Worm (Caenorhabditis elegans) whole organism, L2 larva: ENCODE results near the gene F35F10.6.
A peak's percentile ranks its signal among the peaks of the same experiment; 100 is the strongest.

Experiments used
- F13H6.1 ChIP-seq: sonication (generic microtip); optimal IDR thresholded peaks from 2 replicates; lab custom pipeline; 2016; ENCODE audit warnings: missing genetic modification characterization, missing compliant biosample characterization
- R02D3.7 ChIP-seq: fragments of 150-350 bp; optimal IDR thresholded peaks from 2 replicates; lab custom pipeline; 2014; ENCODE audit warnings: missing biosample characterization, missing genetic modification characterization
- Y55F3AM.14 ChIP-seq: fragments of 200-800 bp; sonication (Bioruptor generic); optimal IDR thresholded peaks from 2 replicates; lab custom pipeline; 2018; ENCODE audit warnings: mild to moderate bottlenecking, missing genetic modification characterization, missing compliant biosample characterization
- aly-2 ChIP-seq: fragments of 150-350 bp; optimal IDR thresholded peaks from 2 replicates; lab custom pipeline; 2014; ENCODE audit warnings: missing biosample characterization, missing genetic modification characterization
- ama-1 ChIP-seq: fragments of 150-350 bp; optimal IDR thresholded peaks from 2 replicates; lab custom pipeline; 2018; ENCODE audit warnings: inconsistent platforms
- blmp-1 ChIP-seq: sonication (generic microtip); optimal IDR thresholded peaks from 2 replicates; lab custom pipeline; 2017; ENCODE audit warnings: missing genetic modification characterization, mild to moderate bottlenecking, missing compliant biosample characterization, antibody characterized with exemption, moderate library complexity; ENCODE audit not compliant: insufficient read depth
- ceh-16 ChIP-seq: fragments of 150-350 bp; optimal IDR thresholded peaks from 2 replicates; lab custom pipeline; 2014; ENCODE audit warnings: missing biosample characterization, missing genetic modification characterization
- ceh-82 ChIP-seq: fragments of 150-350 bp; optimal IDR thresholded peaks from 2 replicates; lab custom pipeline; 2014; ENCODE audit warnings: missing biosample characterization, missing genetic modification characterization
- crh-2 ChIP-seq: sonication (generic microtip); optimal IDR thresholded peaks from 2 replicates; lab custom pipeline; 2017; ENCODE audit warnings: missing biosample characterization, missing genetic modification characterization
- elt-1 ChIP-seq: fragments of 150-350 bp; optimal IDR thresholded peaks from 2 replicates; lab custom pipeline; 2014; ENCODE audit warnings: missing biosample characterization, missing genetic modification characterization
- elt-3 ChIP-seq: sonication (generic microtip); optimal IDR thresholded peaks from 2 replicates; lab custom pipeline; 2017; ENCODE audit warnings: missing biosample characterization, missing genetic modification characterization
- fos-1 ChIP-seq: fragments of 150-350 bp; optimal IDR thresholded peaks from 2 replicates; lab custom pipeline; 2014; ENCODE audit warnings: missing biosample characterization, missing genetic modification characterization
- lin-11 ChIP-seq: fragments of 150-350 bp; sonication (generic microtip); optimal IDR thresholded peaks from 2 replicates; lab custom pipeline; 2014; ENCODE audit warnings: missing biosample characterization, missing genetic modification characterization, inconsistent platforms, mixed read lengths
- lin-13 ChIP-seq: fragments of 150-350 bp; optimal IDR thresholded peaks from 2 replicates; lab custom pipeline; 2014; ENCODE audit warnings: missing biosample characterization, missing genetic modification reagents, missing genetic modification characterization
- mbf-1 ChIP-seq: sonication (generic microtip); optimal IDR thresholded peaks from 2 replicates; lab custom pipeline; 2017; ENCODE audit warnings: missing biosample characterization, missing genetic modification characterization
- mdl-1 ChIP-seq, 2 experiments: fragments of 150-350 bp in 1 of 2; sonication (generic microtip) in 1 of 2; optimal IDR thresholded peaks; 2 replicates each; lab custom pipeline; 2017; ENCODE audit warnings: missing biosample characterization in 2 of 2, missing genetic modification characterization in 2 of 2
- nhr-10 ChIP-seq: sonication (generic microtip); optimal IDR thresholded peaks from 2 replicates; lab custom pipeline; 2017; ENCODE audit warnings: missing biosample characterization, missing genetic modification characterization
- nhr-11 ChIP-seq: fragments of 150-350 bp; optimal IDR thresholded peaks from 2 replicates; lab custom pipeline; 2014; ENCODE audit warnings: missing biosample characterization, missing genetic modification characterization
- nhr-12 ChIP-seq: fragments of 150-350 bp; optimal IDR thresholded peaks from 2 replicates; lab custom pipeline; 2014; ENCODE audit warnings: missing biosample characterization, missing genetic modification characterization
- nhr-21 ChIP-seq: fragments of 150-350 bp; optimal IDR thresholded peaks from 2 replicates; lab custom pipeline; 2014; ENCODE audit warnings: missing biosample characterization, missing genetic modification characterization
- nhr-237 ChIP-seq: fragments of 150-350 bp; optimal IDR thresholded peaks from 2 replicates; lab custom pipeline; 2014; ENCODE audit warnings: missing biosample characterization, missing genetic modification characterization
- nhr-25 ChIP-seq: fragments of 150-350 bp; sonication (generic microtip); optimal IDR thresholded peaks from 3 replicates; lab custom pipeline; 2014; ENCODE audit warnings: missing biosample characterization, missing genetic modification characterization
- nhr-6 ChIP-seq: fragments of 150-350 bp; optimal IDR thresholded peaks from 2 replicates; lab custom pipeline; 2014; ENCODE audit warnings: missing biosample characterization, missing genetic modification characterization
- peb-1 ChIP-seq: fragments of 150-350 bp; optimal IDR thresholded peaks from 2 replicates; lab custom pipeline; 2014; ENCODE audit warnings: missing biosample characterization, missing genetic modification characterization
- sem-4 ChIP-seq: fragments of 150-350 bp; optimal IDR thresholded peaks from 2 replicates; lab custom pipeline; 2014; ENCODE audit warnings: missing biosample characterization, missing genetic modification reagents, missing genetic modification characterization
- skn-1 ChIP-seq: sonication (generic microtip); optimal IDR thresholded peaks from 2 replicates; lab custom pipeline; 2017; ENCODE audit warnings: missing biosample characterization, missing genetic modification characterization
- sma-9 ChIP-seq, 2 experiments: fragments of 150-350 bp in 1 of 2; sonication (generic microtip) in 1 of 2; optimal IDR thresholded peaks; 2 replicates each; lab custom pipeline; 2014 to 2016; ENCODE audit warnings: missing genetic modification characterization in 2 of 2, mild to moderate bottlenecking in 1 of 2, missing biosample characterization in 1 of 2, missing compliant biosample characterization in 1 of 2, missing genetic modification reagents in 1 of 2, moderate library complexity in 1 of 2
- unc-39 ChIP-seq: fragments of 150-350 bp; optimal IDR thresholded peaks from 2 replicates; lab custom pipeline; 2014; ENCODE audit warnings: missing biosample characterization, missing genetic modification characterization
- ztf-11 ChIP-seq: sonication (generic microtip); optimal IDR thresholded peaks from 2 replicates; lab custom pipeline; 2017; ENCODE audit warnings: missing biosample characterization, missing genetic modification characterization
- ztf-4 ChIP-seq: fragments of 150-350 bp; optimal IDR thresholded peaks from 2 replicates; lab custom pipeline; 2014; ENCODE audit warnings: missing biosample characterization, missing genetic modification characterization

Gene F35F10.6

DNA sequence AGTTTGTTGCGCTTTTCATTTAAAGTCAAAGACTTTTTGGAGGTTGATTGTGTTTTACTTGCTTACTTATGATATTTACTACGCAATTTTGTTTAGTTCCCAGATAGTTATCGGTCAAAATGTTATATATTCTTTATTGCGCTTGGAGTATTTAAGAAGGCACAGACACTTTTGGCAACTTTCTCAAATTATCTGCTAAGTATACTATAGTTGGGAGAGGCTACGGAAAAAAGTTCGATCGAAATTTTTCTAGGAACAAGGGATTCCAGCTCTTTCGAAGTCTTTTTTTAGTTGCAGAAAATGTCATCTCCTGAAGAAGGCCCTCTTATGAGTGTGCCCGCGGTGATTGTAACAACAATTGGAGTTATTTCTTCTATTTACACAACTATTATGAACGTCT, 29.1 kb downstream of the F35F10.6 start, which contains the start of gene srbc-5:
srbc-5 (plus strand) TSS at position 301 of the 400 bp plus-strand sequence.
- no peak for TF ChIP-seq ztf-11 (tag; lab: Kevin White, UChicago)
- no peak for TF ChIP-seq nhr-12 (tag; lab: Kevin White, UChicago)
- TF ChIP-seq ztf-4 (tag; lab: Kevin White, UChicago), result no peak
- TF ChIP-seq mbf-1 (tag; lab: Kevin White, UChicago), result no peak
- TF ChIP-seq elt-1 (tag; lab: Kevin White, UChicago), result no peak
- TF ChIP-seq nhr-25 (tag; lab: Kevin White, UChicago), result no peak
- TF ChIP-seq sma-9 (GFP tag; optimal IDR thresholded peaks at IDR 0.05; lab: Kevin White, UChicago), result no peak
- TF ChIP-seq sma-9 (tag; optimal IDR thresholded peaks at IDR 0.05; lab: Kevin White, UChicago), result no peak
- TF ChIP-seq unc-39 (tag; lab: Kevin White, UChicago), result no peak
- TF ChIP-seq nhr-237 (tag; lab: Kevin White, UChicago), result no peak

DNA sequence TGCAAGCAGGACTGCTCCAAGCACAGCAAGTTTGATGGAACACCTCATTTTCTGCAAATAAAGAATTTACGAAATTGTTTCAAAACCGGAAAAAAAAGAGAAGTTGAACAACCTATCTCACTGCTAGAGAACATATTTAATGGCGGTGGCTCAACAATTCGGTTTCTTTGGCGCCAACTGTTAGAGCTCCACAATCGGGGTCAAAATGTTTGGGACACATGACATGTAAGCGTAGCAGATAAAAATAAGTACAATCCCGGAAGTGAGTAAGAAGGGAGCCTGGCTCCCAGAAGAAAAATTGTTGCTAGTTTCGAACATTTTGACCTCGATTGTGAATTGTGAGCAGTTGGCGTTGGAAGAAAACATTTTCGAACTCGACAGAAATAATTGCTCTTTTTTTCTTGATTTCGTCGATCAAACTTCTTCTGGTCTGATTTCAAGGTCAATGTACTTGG, 30.0 kb downstream of the F35F10.6 start, which contains the start of gene T28A11.16:
T28A11.16 (minus strand) TSS at position 51 of the 455 bp plus-strand sequence.
- peak; percentile 88 for TF ChIP-seq sma-9 (GFP tag; optimal IDR thresholded peaks at IDR 0.05; lab: Kevin White, UChicago)
- no peak for TF ChIP-seq sma-9 (tag; optimal IDR thresholded peaks at IDR 0.05; lab: Kevin White, UChicago)
- TF ChIP-seq crh-2 (tag; lab: Kevin White, UChicago), result no peak
- TF ChIP-seq F13H6.1 (tag; lab: Kevin White, UChicago), result peak; percentile 30
- TF ChIP-seq Y55F3AM.14 (GFP tag; lab: Kevin White, UChicago), result no peak
- TF ChIP-seq blmp-1 (tag; lab: Kevin White, UChicago), result no peak
- no peak for TF ChIP-seq mbf-1 (tag; lab: Kevin White, UChicago)
- no peak for TF ChIP-seq nhr-25 (tag; lab: Kevin White, UChicago)
- no peak for TF ChIP-seq nhr-21 (tag; lab: Kevin White, UChicago)

DNA sequence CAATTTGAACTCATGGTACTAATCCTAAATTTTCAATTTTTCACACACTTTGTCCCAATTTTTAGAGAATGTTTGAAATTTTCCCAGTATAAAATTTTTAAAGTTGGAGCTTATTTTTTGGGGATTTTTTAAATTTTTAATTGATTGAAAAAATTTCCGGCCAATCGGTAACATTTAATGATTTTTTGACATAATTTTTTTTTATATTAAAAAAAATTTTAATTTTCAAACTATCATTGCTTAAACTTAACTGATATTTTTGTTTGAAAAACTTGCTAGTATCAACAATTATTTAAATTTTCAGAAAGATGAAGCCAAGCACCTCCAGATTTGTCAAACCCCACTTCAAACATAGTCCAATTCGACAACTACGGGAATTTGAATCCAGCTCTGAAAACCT, 31.9 kb downstream of the F35F10.6 start, which contains the start of gene T28A11.22:
T28A11.22 (plus strand) TSS at position 301 of the 400 bp plus-strand sequence.
- no peak for TF ChIP-seq Y55F3AM.14 (GFP tag; lab: Kevin White, UChicago)
- TF ChIP-seq F13H6.1 (tag; lab: Kevin White, UChicago), result no peak

DNA sequence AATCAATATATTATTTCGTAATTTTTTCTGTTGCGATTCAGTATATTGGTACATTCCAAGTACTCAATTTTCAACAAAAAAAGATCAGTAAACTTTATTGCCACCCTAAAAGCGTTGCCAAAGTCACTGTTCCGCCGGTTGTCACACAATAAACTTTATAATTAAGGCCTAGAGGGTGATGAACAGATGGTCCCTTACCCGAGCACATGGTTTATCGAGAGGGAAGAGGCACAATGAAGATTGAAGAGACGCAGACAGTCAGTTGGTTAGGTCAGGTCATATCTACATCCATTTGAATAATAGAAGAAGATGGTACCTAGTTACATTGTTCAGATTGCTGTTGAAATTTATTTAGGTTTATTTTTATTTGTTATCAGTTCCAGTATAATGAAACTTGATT, 32.4 kb downstream of the F35F10.6 start:
- no peak for TF ChIP-seq unc-39 (tag; lab: Kevin White, UChicago)
- TF ChIP-seq nhr-25 (tag; lab: Kevin White, UChicago), result no peak
- TF ChIP-seq Y55F3AM.14 (GFP tag; lab: Kevin White, UChicago), result no peak
- TF ChIP-seq aly-2, result no peak
- no peak for TF ChIP-seq lin-13
- TF ChIP-seq ceh-82, result no peak
- no peak for TF ChIP-seq ztf-4 (tag; lab: Kevin White, UChicago)
- no peak for TF ChIP-seq elt-3 (tag; lab: Kevin White, UChicago)
- no peak for TF ChIP-seq sem-4 (tag; lab: Kevin White, UChicago)
- no peak for TF ChIP-seq skn-1 (tag; lab: Kevin White, UChicago)

DNA sequence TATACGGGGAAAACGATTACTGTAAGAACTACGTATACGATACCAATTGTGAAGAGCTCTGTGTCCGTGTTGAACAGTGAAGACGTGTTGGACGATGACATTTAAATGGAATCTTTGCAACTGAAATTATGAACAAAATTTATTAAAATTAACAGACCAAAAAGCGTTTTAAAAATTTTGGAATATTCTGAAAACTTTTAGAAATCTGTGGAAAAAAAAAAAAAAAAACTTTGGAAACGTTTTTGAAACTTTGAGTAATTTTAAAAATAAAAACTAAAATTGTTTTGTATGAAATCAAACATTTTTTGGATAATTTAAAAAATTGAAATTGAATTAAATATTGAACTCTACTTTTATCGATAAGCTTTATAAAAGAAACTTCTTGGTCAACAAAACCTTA, 33.1 kb downstream of the F35F10.6 start, which contains the start of gene srt-63:
srt-63 (minus strand) TSS at position 101 of the 400 bp plus-strand sequence.
- TF ChIP-seq ceh-16 (tag; lab: Kevin White, UChicago) (no peak), mdl-1 (tag; optimal IDR thresholded peaks at IDR 0.05; lab: Kevin White, UChicago) (no peak), unc-39 (tag; lab: Kevin White, UChicago) (no peak), ama-1 (lab: Kevin White, UChicago) (no peak)

DNA sequence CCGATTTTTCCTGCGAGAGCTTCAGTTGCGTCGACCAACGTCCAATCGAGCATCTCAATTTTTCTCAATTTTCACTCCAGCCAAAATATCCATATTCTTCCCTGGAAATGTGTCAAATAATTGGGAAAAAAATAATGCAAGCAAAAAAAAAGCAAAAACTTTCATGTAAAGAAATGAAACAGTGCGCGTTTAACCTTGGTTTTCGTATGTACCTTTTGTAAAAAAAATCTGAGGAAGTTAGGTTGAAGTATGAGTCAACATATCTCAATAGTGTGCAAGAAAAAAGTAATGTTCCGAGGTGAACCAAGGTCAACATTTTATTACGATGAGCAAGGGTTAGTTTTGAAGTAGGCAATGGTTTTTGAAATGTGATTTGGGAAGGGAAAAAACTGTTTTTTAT, 39.0 kb downstream of the F35F10.6 start, which contains the start of gene T28A11.13:
T28A11.13 (minus strand) TSS at position 101 of the 400 bp plus-strand sequence.
- TF ChIP-seq nhr-10 (tag; lab: Kevin White, UChicago) (no peak), nhr-11 (tag; lab: Kevin White, UChicago) (no peak), mbf-1 (tag; lab: Kevin White, UChicago) (no peak), sma-9 (GFP tag; optimal IDR thresholded peaks at IDR 0.05; lab: Kevin White, UChicago) (no peak), sma-9 (tag; optimal IDR thresholded peaks at IDR 0.05; lab: Kevin White, UChicago) (no peak), crh-2 (tag; lab: Kevin White, UChicago) (no peak), fos-1 (tag; lab: Kevin White, UChicago) (no peak), peb-1 (no peak), nhr-6 (tag; lab: Kevin White, UChicago) (no peak), ztf-11 (tag; lab: Kevin White, UChicago) (no peak), nhr-12 (tag; lab: Kevin White, UChicago) (no peak), lin-11 (tag; lab: Kevin White, UChicago) (no peak), R02D3.7 (no peak)
